Fruit fly (Drosophila melanogaster): ENCODE measurements around the gene Mon1.

Mon1 gene

dm6 chr2L:4821319-4821717 lies 29.1 kb upstream of the Mon1 start:
- peak; percentile 39 for TF ChIP-seq tai (GFP tag; optimal IDR thresholded peaks at IDR 0.05)
- no peak for TF ChIP-seq jim (GFP tag; optimal IDR thresholded peaks at IDR 0.05)
- TF ChIP-seq Abd-B (GFP tag; optimal IDR thresholded peaks at IDR 0.05), result no peak
- TF ChIP-seq brk (GFP tag; optimal IDR thresholded peaks at IDR 0.05), result no peak
- TF ChIP-seq dsf (GFP tag; optimal IDR thresholded peaks at IDR 0.05; ENCODE audit: borderline replicate concordance), result no peak
- no peak for TF ChIP-seq Jra (GFP tag; optimal IDR thresholded peaks at IDR 0.05)
- no peak for TF ChIP-seq CG32264 (GFP tag; optimal IDR thresholded peaks at IDR 0.05)
- TF ChIP-seq fru (GFP tag; optimal IDR thresholded peaks at IDR 0.05), result peak; percentile 76
- no peak for TF ChIP-seq GATAd (GFP tag; optimal IDR thresholded peaks at IDR 0.05)
- TF ChIP-seq CrebA (GFP tag; optimal IDR thresholded peaks at IDR 0.05; ENCODE audit: borderline replicate concordance), result peak; percentile 67
- peak; percentile 66 for TF ChIP-seq Sp1 (GFP tag; optimal IDR thresholded peaks at IDR 0.05)
- peak; percentile 77 for TF ChIP-seq sv (GFP tag; optimal IDR thresholded peaks at IDR 0.05)
- TF ChIP-seq Hr83 (GFP tag; optimal IDR thresholded peaks at IDR 0.05; ENCODE audit: poor library complexity, severe bottlenecking), result no peak
- no peak for TF ChIP-seq Rel (GFP tag; optimal IDR thresholded peaks at IDR 0.05)
- peak; percentile 26 for TF ChIP-seq Rel (tag; optimal IDR thresholded peaks at IDR 0.05)
- peak; percentile 59 for TF ChIP-seq psq (GFP tag; optimal IDR thresholded peaks at IDR 0.05)
- peak; percentile 73 for TF ChIP-seq h (GFP tag; optimal IDR thresholded peaks at IDR 0.05)
- no peak for TF ChIP-seq OdsH (GFP tag; optimal IDR thresholded peaks at IDR 0.05)
- no peak for TF ChIP-seq Vsx2 (GFP tag; optimal IDR thresholded peaks at IDR 0.05; ENCODE audit: partially characterized antibody)
- no peak for TF ChIP-seq sage (GFP tag; optimal IDR thresholded peaks at IDR 0.05)
- peak; percentile 82 for TF ChIP-seq HLH106 (tag; optimal IDR thresholded peaks at IDR 0.05)
- TF ChIP-seq Dfd (GFP tag; optimal IDR thresholded peaks at IDR 0.05), result no peak
- peak; percentile 50 for TF ChIP-seq dmrt93B (GFP tag; optimal IDR thresholded peaks at IDR 0.05)
- no peak for TF ChIP-seq Dif (GFP tag; optimal IDR thresholded peaks at IDR 0.05; ENCODE audit: partially characterized antibody)
- no peak for TF ChIP-seq Myc (optimal IDR thresholded peaks at IDR 0.05)
- TF ChIP-seq Hnf4 (GFP tag; optimal IDR thresholded peaks at IDR 0.05), result peak; percentile 10
- no peak for TF ChIP-seq Mio (GFP tag; optimal IDR thresholded peaks at IDR 0.05)
- no peak for TF ChIP-seq dl (GFP tag; optimal IDR thresholded peaks at IDR 0.05; ENCODE audit: insufficient read depth in 1 of 2, partially characterized antibody in 2 of 2)
- TF ChIP-seq pan (optimal IDR thresholded peaks at IDR 0.05), result no peak
- peak; percentile 38 for TF ChIP-seq CG9705 (GFP tag; optimal IDR thresholded peaks at IDR 0.05)
- TF ChIP-seq N (GFP tag; optimal IDR thresholded peaks at IDR 0.05), result no peak
- peak in 1 of 2 experiments; percentile 57 for TF ChIP-seq foxo (GFP tag; optimal IDR thresholded peaks at IDR 0.05)
- no peak for TF ChIP-seq usp (GFP tag; optimal IDR thresholded peaks at IDR 0.05)
- TF ChIP-seq Hr78 (GFP tag; optimal IDR thresholded peaks at IDR 0.05), result no peak
- TF ChIP-seq woc (GFP tag; optimal IDR thresholded peaks at IDR 0.05), result peak; percentile 75
- TF ChIP-seq ey (GFP tag; optimal IDR thresholded peaks at IDR 0.05), result peak; percentile 47
- no peak for TF ChIP-seq lola (GFP tag; optimal IDR thresholded peaks at IDR 0.05)
- TF ChIP-seq rgr (GFP tag; optimal IDR thresholded peaks at IDR 0.05), result peak; percentile 52
- peak; percentile 45 for TF ChIP-seq br (GFP tag; optimal IDR thresholded peaks at IDR 0.05)

dm6 chr2L:4821757-4822156 lies 28.7 kb upstream of the Mon1 start, which contains the start of gene CG15628:
Gene CG15628 (plus strand): TSS chr2L:4821774.
- TF ChIP-seq woc (GFP tag; optimal IDR thresholded peaks at IDR 0.05), result no peak
- TF ChIP-seq Rel (GFP tag; optimal IDR thresholded peaks at IDR 0.05), result no peak
- TF ChIP-seq Rel (tag; optimal IDR thresholded peaks at IDR 0.05), result no peak
- TF ChIP-seq rgr (GFP tag; optimal IDR thresholded peaks at IDR 0.05), result no peak
- TF ChIP-seq pan (optimal IDR thresholded peaks at IDR 0.05), result no peak
- TF ChIP-seq br (GFP tag; optimal IDR thresholded peaks at IDR 0.05), result no peak
- TF ChIP-seq Dfd (GFP tag; optimal IDR thresholded peaks at IDR 0.05), result peak; percentile 65
- peak; percentile 42 for TF ChIP-seq Hr83 (GFP tag; optimal IDR thresholded peaks at IDR 0.05; ENCODE audit: poor library complexity, severe bottlenecking)
- no peak for TF ChIP-seq Mio (GFP tag; optimal IDR thresholded peaks at IDR 0.05)
- TF ChIP-seq sage (GFP tag; optimal IDR thresholded peaks at IDR 0.05), result no peak
- no peak for TF ChIP-seq dl (GFP tag; optimal IDR thresholded peaks at IDR 0.05; ENCODE audit: insufficient read depth in 1 of 2, partially characterized antibody in 2 of 2)
- no peak for TF ChIP-seq Hnf4 (GFP tag; optimal IDR thresholded peaks at IDR 0.05)
- TF ChIP-seq h (GFP tag; optimal IDR thresholded peaks at IDR 0.05), result no peak
- no peak for TF ChIP-seq Myc (optimal IDR thresholded peaks at IDR 0.05)
- no peak for TF ChIP-seq sv (GFP tag; optimal IDR thresholded peaks at IDR 0.05)
- TF ChIP-seq ey (GFP tag; optimal IDR thresholded peaks at IDR 0.05), result no peak

All from whole organism, wandering third instar larva.